Fruit fly (Drosophila melanogaster) S2 (cell line): ENCODE measurements around the gene X11L.

ENCODE experiments used
- CG8478 ChIP-seq: fragments of >200 bp; optimal IDR thresholded peaks from 2 replicates; lab custom pipeline; 2018
- CTCF ChIP-seq, 2 experiments: fragments of >200 bp; optimal IDR thresholded peaks; 2 replicates each; lab custom pipeline; 2018

DNA sequence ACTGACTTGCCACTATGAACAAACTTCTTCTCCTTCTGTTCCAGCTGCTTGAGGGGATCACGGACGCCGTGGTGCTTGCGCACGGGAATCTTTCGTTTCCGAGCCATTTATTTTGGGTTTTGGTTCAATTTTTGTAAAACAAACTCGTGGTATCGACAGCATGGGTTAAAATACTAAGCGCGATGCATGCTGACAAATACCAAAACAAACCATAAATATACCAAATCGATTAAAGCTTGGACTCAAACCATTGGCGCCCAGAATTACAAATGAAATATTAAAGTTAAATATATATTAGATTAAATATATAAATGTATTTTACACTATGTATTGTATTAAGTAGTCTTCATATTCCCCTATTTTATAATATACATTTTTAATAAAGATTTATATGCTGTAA lies 29.9 kb downstream of the X11L start, which contains the start of gene CG8326:
- no peak for TF ChIP-seq CG8478
- no peak for TF ChIP-seq CTCF (optimal IDR thresholded peaks at IDR 0.05; lab: Kevin White, UChicago)
